Fruit fly (Drosophila melanogaster): ENCODE results near the gene CG42556.
A peak's percentile ranks its signal among the peaks of the same experiment; 100 is the strongest.

The CG42556 gene

dm6 chr2L:16887660-16888573 is 1.8 kb upstream of the CG42556 start, which contains the start of the genes osi and tweek (continued):
- TF ChIP-seq tap (tag; optimal IDR thresholded peaks at IDR 0.05) (peak; percentile 27), sqz (GFP tag; optimal IDR thresholded peaks at IDR 0.05) (no peak), vnd (GFP tag; IDR thresholded peaks at IDR 0.05; ENCODE audit: partially characterized antibody) (peak; percentile 87), unc-4 (GFP tag; IDR thresholded peaks at IDR 0.05; ENCODE audit: partially characterized antibody) (peak; percentile 78), CG10267 (tag; optimal IDR thresholded peaks at IDR 0.05) (peak; percentile 33), CG8478 (optimal IDR thresholded peaks at IDR 0.05) (no peak), jing (GFP tag; optimal IDR thresholded peaks at IDR 0.05) (peak; percentile 29), CG9797 (GFP tag; optimal IDR thresholded peaks at IDR 0.05) (peak; percentile 50), CG2120 (GFP tag; optimal IDR thresholded peaks at IDR 0.05) (peak; percentile 83), Taf1 (GFP tag; IDR thresholded peaks at IDR 0.05) (no peak), en (GFP tag; optimal IDR thresholded peaks at IDR 0.05) (no peak), CG1603 (tag; optimal IDR thresholded peaks at IDR 0.05) (peak; percentile 46), CG17802 (tag; optimal IDR thresholded peaks at IDR 0.05) (no peak), CG15514 (GFP tag; optimal IDR thresholded peaks at IDR 0.05) (peak; percentile 64), CG2199 (GFP tag; IDR thresholded peaks at IDR 0.05) (peak; percentile 12; the same call in 1 of the 3 replicates), CG7556 (GFP tag; optimal IDR thresholded peaks at IDR 0.05) (peak; percentile 69), CG17359 (tag; optimal IDR thresholded peaks at IDR 0.05) (no peak), HmgD (GFP tag; optimal IDR thresholded peaks at IDR 0.05) (no peak), MBD-R2 (GFP tag; IDR thresholded peaks at IDR 0.05) (peak; percentile 75), zfh1 (GFP tag; IDR thresholded peaks at IDR 0.05) (no peak), Hmx (GFP tag; optimal IDR thresholded peaks at IDR 0.05) (no peak), Nf-YB (GFP tag; optimal IDR thresholded peaks at IDR 0.05) (no peak), nerfin-1 (tag; optimal IDR thresholded peaks at IDR 0.05) (peak; percentile 26), ind (GFP tag; optimal IDR thresholded peaks at IDR 0.05) (peak; percentile 42), CG14965 (GFP tag; optimal IDR thresholded peaks at IDR 0.05; ENCODE audit: borderline replicate concordance) (no peak), Eip74EF (GFP tag; optimal IDR thresholded peaks at IDR 0.05) (no peak), bowl (GFP tag; IDR thresholded peaks at IDR 0.05) (no peak), Fer1 (GFP tag; optimal IDR thresholded peaks at IDR 0.05) (peak; percentile 56), CG14050 (GFP tag; IDR thresholded peaks at IDR 0.05) (no peak), lab (GFP tag; optimal IDR thresholded peaks at IDR 0.05) (peak; percentile 23), D19B (GFP tag; optimal IDR thresholded peaks at IDR 0.05) (no peak), Hand (GFP tag; optimal IDR thresholded peaks at IDR 0.05) (peak; percentile 2), sr (GFP tag; IDR thresholded peaks at IDR 0.05) (no peak), pzg (GFP tag; optimal IDR thresholded peaks at IDR 0.05) (peak; percentile 64), CG5245 (GFP tag; optimal IDR thresholded peaks at IDR 0.05) (no peak), pfk (GFP tag; optimal IDR thresholded peaks at IDR 0.05) (no peak), CG6654 (GFP tag; optimal IDR thresholded peaks at IDR 0.05) (no peak), D19A (tag; optimal IDR thresholded peaks at IDR 0.05) (no peak), CG43689 (GFP tag; IDR thresholded peaks at IDR 0.05) (no peak; the same call in 1 of the 2 replicates), org-1 (GFP tag; optimal IDR thresholded peaks at IDR 0.05) (no peak), crc (GFP tag; optimal IDR thresholded peaks at IDR 0.05) (peak; percentile 21), Deaf1 (tag; optimal IDR thresholded peaks at IDR 0.05) (peak; percentile 3), br (optimal IDR thresholded peaks at IDR 0.05) (no peak), CG2875 (GFP tag; optimal IDR thresholded peaks at IDR 0.05) (no peak), Gsc (GFP tag; IDR thresholded peaks at IDR 0.05) (no peak), Opbp (GFP tag; IDR thresholded peaks at IDR 0.05; ENCODE audit: partially characterized antibody) (peak; percentile 87), HLH3B (GFP tag; IDR thresholded peaks at IDR 0.05) (no peak), tup (GFP tag; optimal IDR thresholded peaks at IDR 0.05) (no peak), grau (tag; optimal IDR thresholded peaks at IDR 0.05) (peak; percentile 70)
